Fruit fly (Drosophila melanogaster) whole organism: ENCODE results near the gene CG13114.

Experiments
- CG8478 ChIP-seq: fragments of >200 bp; optimal IDR thresholded peaks from 2 replicates; lab custom pipeline; 2018; ENCODE audit warnings: inconsistent platforms
- EcR ChIP-seq, 2 experiments: fragments of >200 bp; optimal IDR thresholded peaks; 2 replicates each; lab custom pipeline; 2017; ENCODE audit warnings: missing biosample characterization in 2 of 2, missing genetic modification characterization in 2 of 2, missing genetic modification reagents in 2 of 2
- pan ChIP-seq: fragments of >200 bp; optimal IDR thresholded peaks from 2 replicates; lab custom pipeline; 2017
- psq ChIP-seq: fragments of >200 bp; optimal IDR thresholded peaks from 2 replicates; lab custom pipeline; 2017
- usp ChIP-seq: fragments of >200 bp; optimal IDR thresholded peaks from 2 replicates; lab custom pipeline; 2017; ENCODE audit warnings: missing biosample characterization, missing genetic modification characterization, mixed read lengths

- TF ChIP-seq psq (lab: Kevin White, UChicago) (no peak), pan (lab: Kevin White, UChicago) (no peak), EcR (GFP tag; optimal IDR thresholded peaks at IDR 0.05; lab: Kevin White, UChicago) (peak in 1 of 2 experiments; percentile 15), usp (no peak), CG8478 (lab: Kevin White, UChicago) (no peak)
Measured at dm6 chr2L:9496378-9497284, 49.0 kb upstream of the CG13114 start.
